Worm (Caenorhabditis elegans) whole organism, early embryonic: ENCODE measurements around the gene R03H10.1.

Experiments used
- aly-1 ChIP-seq: sonication (generic microtip); optimal IDR thresholded peaks from 2 replicates; lab custom pipeline; 2016; ENCODE audit warnings: missing genetic modification characterization, missing compliant biosample characterization
- ama-1 ChIP-seq: fragments of 150-350 bp; optimal IDR thresholded peaks from 2 replicates; lab custom pipeline; 2014
- ceh-36 ChIP-seq: sonication (generic microtip); optimal IDR thresholded peaks from 2 replicates; lab custom pipeline; 2016; ENCODE audit warnings: missing genetic modification characterization, inconsistent platforms, missing compliant biosample characterization

DNA sequence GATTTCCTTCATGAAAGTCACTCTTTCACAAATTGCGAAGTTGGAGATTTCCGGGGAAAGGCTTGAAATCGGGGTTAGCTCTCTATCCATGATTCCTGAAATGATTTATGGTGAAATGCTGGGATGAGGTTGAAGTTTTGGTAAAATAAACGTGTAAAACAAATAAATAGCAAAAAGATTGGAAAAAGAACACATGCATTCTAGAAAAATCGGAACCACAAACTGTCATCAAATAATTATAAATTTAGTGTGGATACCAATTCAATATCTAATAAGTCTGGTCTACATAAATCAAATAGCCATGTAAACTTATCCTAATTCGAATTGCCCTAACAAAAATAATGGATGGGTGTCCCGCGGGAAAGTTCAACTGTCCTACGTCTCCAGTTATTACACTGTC lies 6.7 kb upstream of the R03H10.1 start, which contains the start of gene R03H10.6:
- TF ChIP-seq ceh-36 (tag; lab: Kevin White, UChicago) (no peak), ama-1 (lab: Kevin White, UChicago) (no peak), aly-1 (tag; lab: Kevin White, UChicago) (no peak)
